Worm (Caenorhabditis elegans): ENCODE results near the gene F15H10.5.

Gene F15H10.5

ce11 chrV:10404701-10405100 is 14.2 kb downstream of the F15H10.5 start:
- TF ChIP-seq him-1 (tag; optimal IDR thresholded peaks at IDR 0.05) (no peak), W03F9.2 (tag; optimal IDR thresholded peaks at IDR 0.05) (no peak), dao-5 (tag; optimal IDR thresholded peaks at IDR 0.05) (no peak)

- TF ChIP-seq W03F9.2 (tag; optimal IDR thresholded peaks at IDR 0.05) (no peak), dao-5 (tag; optimal IDR thresholded peaks at IDR 0.05) (no peak), him-1 (tag; optimal IDR thresholded peaks at IDR 0.05) (no peak)
Observed at ce11 chrV:10402804-10403203, 16.1 kb downstream of the F15H10.5 start, which contains the start of gene F15H10.8. Gene F15H10.8, minus strand, starts transcription at chrV:10402904.

DNA sequence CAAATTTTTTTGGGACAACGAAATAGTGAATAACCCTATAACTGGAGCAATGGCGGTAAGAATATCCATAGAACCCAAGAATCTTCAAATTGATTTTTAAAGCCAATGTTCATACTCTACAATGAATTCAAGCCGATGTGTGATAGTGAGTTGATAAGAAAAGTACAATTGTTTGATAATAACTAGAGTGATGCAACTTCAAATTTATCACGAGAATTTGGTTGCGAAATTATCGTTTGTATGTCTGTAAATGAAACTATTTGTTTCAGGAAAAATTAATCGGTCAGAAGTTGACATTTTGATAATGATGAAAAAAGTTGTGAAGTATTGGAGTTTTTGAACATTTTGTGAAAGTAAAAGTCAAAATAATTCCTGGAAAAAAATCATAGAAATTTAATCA is 19.6 kb downstream of the F15H10.5 start:
- TF ChIP-seq W03F9.2 (tag; optimal IDR thresholded peaks at IDR 0.05) (no peak), dao-5 (tag; optimal IDR thresholded peaks at IDR 0.05) (no peak)

DNA sequence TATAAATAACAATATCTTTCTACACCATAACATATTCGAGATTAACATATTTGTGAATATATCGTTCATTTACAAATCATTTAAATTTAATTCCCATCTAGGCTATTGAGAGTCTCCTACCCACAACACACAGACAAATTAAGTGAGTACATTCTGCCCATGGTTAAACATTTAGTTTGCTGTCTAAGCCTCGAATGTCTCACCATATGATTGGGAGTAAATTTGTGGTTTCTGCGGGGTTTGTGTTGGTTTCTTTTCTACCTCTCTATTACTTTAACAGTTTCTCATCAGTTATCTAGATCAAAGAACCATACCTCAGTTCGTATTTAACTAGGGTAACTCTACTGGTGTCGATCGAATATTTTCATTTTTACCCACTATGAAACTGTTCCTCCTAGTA is 20.4 kb downstream of the F15H10.5 start, which contains the start of gene ugt-2:
Gene ugt-2, plus strand, starts transcription at position 371 of the 400 bp plus-strand sequence.
- TF ChIP-seq dao-5 (tag; optimal IDR thresholded peaks at IDR 0.05) = no peak

- TF ChIP-seq W03F9.2 (tag; optimal IDR thresholded peaks at IDR 0.05) (no peak), him-1 (tag; optimal IDR thresholded peaks at IDR 0.05) (no peak), dao-5 (tag; optimal IDR thresholded peaks at IDR 0.05) (no peak)
Observed at ce11 chrV:10395173-10395766, 23.6 kb downstream of the F15H10.5 start, which contains the start of the genes col-151 and ugt-1. Gene col-151, minus strand, starts transcription at chrV:10395223. Gene ugt-1, plus strand, starts transcription at chrV:10395663.

ce11 chrV:10393708-10394107 is 25.2 kb downstream of the F15H10.5 start:
- TF ChIP-seq W03F9.2 (tag; optimal IDR thresholded peaks at IDR 0.05) (no peak), dao-5 (tag; optimal IDR thresholded peaks at IDR 0.05) (no peak)

DNA sequence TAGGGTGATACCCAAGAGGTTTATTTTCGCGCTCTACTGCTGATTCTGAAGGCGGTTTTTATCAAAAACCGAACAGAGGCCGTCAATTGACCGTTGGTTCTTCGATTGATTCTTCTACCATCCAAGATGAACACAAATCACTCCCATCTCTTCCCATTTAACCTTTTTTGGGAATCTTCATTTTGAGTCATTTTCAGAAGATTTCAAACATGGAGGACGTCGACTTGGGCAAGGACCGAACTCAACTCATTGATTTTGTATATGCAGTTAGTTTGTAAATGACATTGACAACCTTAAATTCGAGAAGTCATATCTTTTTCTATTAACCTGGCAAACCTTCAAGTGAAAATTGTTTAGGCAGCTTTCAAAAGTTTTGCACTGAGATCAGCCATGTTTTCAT is 30.5 kb downstream of the F15H10.5 start, which contains the start of gene AC3.5:
Gene AC3.5, plus strand, starts transcription at position 210 of the 400 bp plus-strand sequence.
- TF ChIP-seq dao-5 (tag; optimal IDR thresholded peaks at IDR 0.05) (no peak), him-1 (tag; optimal IDR thresholded peaks at IDR 0.05) (no peak), W03F9.2 (tag; optimal IDR thresholded peaks at IDR 0.05) (no peak)

- no peak for TF ChIP-seq him-1 (tag; optimal IDR thresholded peaks at IDR 0.05)
- no peak for TF ChIP-seq W03F9.2 (tag; optimal IDR thresholded peaks at IDR 0.05)
- no peak for TF ChIP-seq dao-5 (tag; optimal IDR thresholded peaks at IDR 0.05)
Observed at ce11 chrV:10387412-10387811, 31.4 kb downstream of the F15H10.5 start.

DNA sequence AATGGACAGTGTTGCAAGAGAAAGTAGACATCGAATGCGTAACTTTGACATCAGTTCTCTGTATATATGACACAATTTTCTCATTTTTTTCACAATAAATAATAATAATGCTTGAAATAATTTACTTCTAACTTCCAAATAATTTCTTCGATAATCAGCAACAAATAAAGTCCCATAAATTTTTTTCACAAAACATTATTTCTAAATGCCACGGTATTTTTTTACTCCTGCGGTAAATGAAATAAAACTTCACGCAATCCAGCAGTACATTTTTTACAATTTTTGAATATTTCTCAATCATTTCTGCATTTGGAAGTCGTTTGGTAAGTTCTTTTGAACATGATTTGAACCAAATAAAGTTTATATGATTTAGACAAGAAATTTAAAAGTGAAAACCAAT is 34.9 kb downstream of the F15H10.5 start, which contains the start of gene spe-10:
Gene spe-10, plus strand, starts transcription at position 301 of the 400 bp plus-strand sequence.
- TF ChIP-seq him-1 (tag; optimal IDR thresholded peaks at IDR 0.05) = no peak
- TF ChIP-seq W03F9.2 (tag; optimal IDR thresholded peaks at IDR 0.05) = no peak
- TF ChIP-seq dao-5 (tag; optimal IDR thresholded peaks at IDR 0.05) = no peak

ce11 chrV:10382142-10382541 is 36.7 kb downstream of the F15H10.5 start, which contains the start of gene pqn-2:
Gene pqn-2, plus strand, starts transcription at chrV:10382442.
- TF ChIP-seq dao-5 (tag; optimal IDR thresholded peaks at IDR 0.05) (no peak), W03F9.2 (tag; optimal IDR thresholded peaks at IDR 0.05) (no peak), him-1 (tag; optimal IDR thresholded peaks at IDR 0.05) (no peak)

DNA sequence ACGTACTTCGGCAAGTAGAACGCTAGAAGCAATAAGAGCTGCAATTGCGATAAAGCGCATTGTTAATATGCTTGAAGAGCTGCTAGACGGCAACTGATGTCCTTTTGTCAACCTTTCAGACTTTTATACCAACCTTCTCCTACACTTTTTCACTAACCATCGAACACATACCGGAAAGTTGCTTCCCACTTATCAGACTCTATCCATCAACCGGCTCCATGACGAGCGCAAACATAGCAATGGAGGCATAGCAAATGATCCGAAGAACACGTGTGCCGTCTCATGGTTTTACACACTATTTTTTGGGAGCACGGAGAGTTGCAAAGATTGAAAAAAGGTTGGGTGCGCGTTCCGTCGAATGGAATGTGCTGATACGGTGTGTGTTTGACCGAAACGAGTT is 37.1 kb downstream of the F15H10.5 start, which contains the start of gene abu-1:
Gene abu-1, minus strand, starts transcription at position 101 of the 400 bp plus-strand sequence.
- TF ChIP-seq him-1 (tag; optimal IDR thresholded peaks at IDR 0.05) (no peak), dao-5 (tag; optimal IDR thresholded peaks at IDR 0.05) (no peak), W03F9.2 (tag; optimal IDR thresholded peaks at IDR 0.05) (no peak)

DNA sequence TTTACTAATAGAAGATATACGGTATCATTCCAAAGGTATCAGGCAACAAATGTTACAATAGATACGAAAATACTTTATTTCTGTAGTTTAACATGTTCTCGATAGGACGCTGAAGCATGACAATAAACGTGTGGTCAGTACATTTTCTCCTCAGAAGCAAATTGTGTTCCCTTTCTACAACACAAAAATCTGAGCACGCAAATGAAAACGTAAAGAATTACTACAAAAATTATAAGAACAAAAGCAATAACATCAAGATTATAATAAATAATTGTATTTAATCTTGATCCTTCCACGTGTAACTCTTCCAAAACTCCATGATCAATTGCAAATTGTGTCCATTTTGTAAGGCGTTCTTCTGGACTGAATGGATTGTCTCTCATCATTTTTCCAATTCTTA is 39.1 kb downstream of the F15H10.5 start:
- TF ChIP-seq him-1 (tag; optimal IDR thresholded peaks at IDR 0.05) (no peak), W03F9.2 (tag; optimal IDR thresholded peaks at IDR 0.05) (no peak), dao-5 (tag; optimal IDR thresholded peaks at IDR 0.05) (no peak)

DNA sequence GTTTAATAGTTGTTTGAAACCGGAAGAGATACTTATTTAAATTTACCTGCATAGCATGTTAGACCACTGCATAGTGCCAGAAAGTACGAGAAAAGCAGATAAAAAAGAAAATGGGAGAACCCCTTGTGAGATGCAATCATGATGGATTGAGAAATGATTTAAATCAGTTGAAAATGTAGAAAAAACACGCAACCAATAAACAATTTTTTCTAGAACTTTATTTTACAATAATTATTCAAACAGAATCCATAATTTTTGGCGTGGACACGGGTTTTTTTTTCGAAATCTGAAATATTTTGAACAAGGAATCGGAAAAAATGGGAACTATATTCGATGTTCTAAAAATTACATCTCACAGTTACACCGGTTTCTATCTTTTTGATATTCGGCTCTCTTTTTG is 39.6 kb downstream of the F15H10.5 start, which contains the start of gene AC3.12:
Gene AC3.12, minus strand, starts transcription at position 101 of the 400 bp plus-strand sequence.
- TF ChIP-seq him-1 (tag; optimal IDR thresholded peaks at IDR 0.05) (no peak), W03F9.2 (tag; optimal IDR thresholded peaks at IDR 0.05) (no peak), dao-5 (tag; optimal IDR thresholded peaks at IDR 0.05) (no peak)

DNA sequence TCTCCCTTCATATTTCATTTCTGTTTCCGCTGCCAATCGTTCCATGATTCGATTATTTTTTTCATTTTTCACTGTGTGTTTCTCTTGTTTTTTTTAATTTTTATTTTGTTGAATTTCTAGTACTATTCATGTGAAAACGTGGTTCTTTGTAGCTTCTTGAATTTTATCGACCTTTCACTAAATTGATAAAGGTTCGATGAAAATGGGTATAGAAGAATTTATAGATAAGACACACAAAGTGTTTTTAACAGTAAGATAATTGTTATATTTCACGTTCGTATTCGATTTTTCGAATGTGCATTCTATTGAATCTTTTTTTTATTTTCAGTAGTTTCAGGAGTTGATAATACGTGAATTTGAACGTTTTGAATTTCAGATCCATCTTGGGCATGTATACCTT is 46.9 kb downstream of the F15H10.5 start, which contains the start of gene ugt-49:
Gene ugt-49, plus strand, starts transcription at position 371 of the 400 bp plus-strand sequence.
- no peak for TF ChIP-seq dao-5 (tag; optimal IDR thresholded peaks at IDR 0.05)
- no peak for TF ChIP-seq W03F9.2 (tag; optimal IDR thresholded peaks at IDR 0.05)
- TF ChIP-seq him-1 (tag; optimal IDR thresholded peaks at IDR 0.05) = no peak

DNA sequence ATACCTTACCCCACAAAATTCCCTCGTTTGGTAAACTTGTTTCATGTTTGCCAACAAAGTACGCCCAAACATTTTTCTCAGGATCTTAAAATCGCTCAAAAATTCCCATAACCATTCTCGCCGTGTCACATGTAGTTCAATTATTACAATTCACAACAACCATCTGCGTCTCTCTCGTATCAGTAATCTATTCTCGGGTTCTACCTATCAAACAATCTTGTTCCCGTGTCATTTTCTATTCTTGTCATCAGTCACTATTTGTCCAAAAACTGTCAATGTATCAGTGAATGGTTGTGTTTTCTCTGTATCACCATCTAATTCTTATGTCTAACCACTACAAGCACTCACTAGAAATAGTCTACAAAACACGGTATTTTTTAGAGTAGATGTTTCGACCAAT is 47.7 kb downstream of the F15H10.5 start:
- TF ChIP-seq him-1 (tag; optimal IDR thresholded peaks at IDR 0.05) = no peak

Measured in whole organism, L4/young adult.